Fruit fly (Drosophila melanogaster) whole organism, embryonic: ENCODE measurements around the gene CG42299.

ENCODE experiments used
- Bdp1 ChIP-seq: fragments of 200-800 bp; sonication (Bioruptor generic); optimal IDR thresholded peaks from 3 replicates; lab custom pipeline; 2016; ENCODE audit warnings: missing biosample characterization, missing genetic modification characterization
- CG10979 ChIP-seq: fragments of 200-800 bp; sonication (Bioruptor generic); optimal IDR thresholded peaks from 2 replicates; lab custom pipeline; 2018; ENCODE audit warnings: missing biosample characterization, mild to moderate bottlenecking, missing genetic modification characterization, moderate library complexity
- CG11723 ChIP-seq: fragments of 200-800 bp; sonication (Bioruptor generic); optimal IDR thresholded peaks from 2 replicates; lab custom pipeline; 2017; ENCODE audit warnings: missing biosample characterization, mild to moderate bottlenecking, missing genetic modification characterization
- CG12219 ChIP-seq: fragments of 200-800 bp; sonication (Bioruptor generic); optimal IDR thresholded peaks from 3 replicates; lab custom pipeline; 2018; ENCODE audit warnings: missing biosample characterization, mild to moderate bottlenecking, missing genetic modification characterization
- CG12236 ChIP-seq: fragments of 200-800 bp; sonication (Bioruptor generic); optimal IDR thresholded peaks from 2 replicates; lab custom pipeline; 2016; ENCODE audit warnings: missing biosample characterization, missing genetic modification characterization
- CG12659 ChIP-seq: fragments of 200-800 bp; sonication (Bioruptor generic); optimal IDR thresholded peaks from 3 replicates; lab custom pipeline; 2017; ENCODE audit warnings: mild to moderate bottlenecking, missing biosample characterization, missing genetic modification reagents, missing genetic modification characterization
- CG13775 ChIP-seq: fragments of 200-800 bp; sonication (Bioruptor generic); optimal IDR thresholded peaks from 3 replicates; lab custom pipeline; 2017; ENCODE audit warnings: missing biosample characterization, mild to moderate bottlenecking, missing genetic modification characterization
- CG14667 ChIP-seq: fragments of 200-800 bp; sonication (Bioruptor generic); IDR thresholded peaks from 2 replicates; pipeline ENCODE4 v1.3.6; 2022; ENCODE audit warnings: missing biosample characterization, missing genetic modification characterization
- CG15601 ChIP-seq: fragments of 200-800 bp; sonication (Bioruptor generic); optimal IDR thresholded peaks from 3 replicates; lab custom pipeline; 2019; ENCODE audit warnings: missing biosample characterization, mild to moderate bottlenecking, missing genetic modification characterization, moderate library complexity
- CG1602 ChIP-seq: fragments of 200-800 bp; sonication (Bioruptor generic); optimal IDR thresholded peaks from 3 replicates; lab custom pipeline; 2016; ENCODE audit warnings: missing biosample characterization, missing genetic modification characterization
- CG17568 ChIP-seq: fragments of 200-800 bp; sonication (Bioruptor generic); optimal IDR thresholded peaks from 2 replicates; lab custom pipeline; 2018; ENCODE audit warnings: missing biosample characterization, mild to moderate bottlenecking, missing genetic modification characterization, moderate library complexity
- CG18599 ChIP-seq: fragments of 200-800 bp; sonication (Bioruptor generic); optimal IDR thresholded peaks from 3 replicates; lab custom pipeline; 2017; ENCODE audit warnings: missing biosample characterization, missing genetic modification characterization, mild to moderate bottlenecking, moderate library complexity, missing genetic modification reagents
- CG2116 ChIP-seq: fragments of 200-800 bp; sonication (Bioruptor generic); optimal IDR thresholded peaks from 3 replicates; lab custom pipeline; 2018; ENCODE audit warnings: missing biosample characterization, mild to moderate bottlenecking, missing genetic modification characterization
- CG30020 ChIP-seq: fragments of 200-800 bp; optimal IDR thresholded peaks from 2 replicates; lab custom pipeline; 2019; ENCODE audit warnings: missing biosample characterization, mild to moderate bottlenecking, missing genetic modification characterization, moderate library complexity
- CG31365 ChIP-seq: fragments of 200-800 bp; sonication (Bioruptor generic); optimal IDR thresholded peaks from 2 replicates; lab custom pipeline; 2018; ENCODE audit warnings: missing biosample characterization, mild to moderate bottlenecking, missing genetic modification characterization
- CG3407 ChIP-seq: fragments of 200-800 bp; sonication (Bioruptor generic); optimal IDR thresholded peaks from 2 replicates; lab custom pipeline; 2018; ENCODE audit warnings: missing biosample characterization, mild to moderate bottlenecking, missing genetic modification characterization
- CG4617 ChIP-seq: fragments of 200-800 bp; sonication (Bioruptor generic); optimal IDR thresholded peaks from 3 replicates; lab custom pipeline; 2016; ENCODE audit warnings: missing biosample characterization, missing genetic modification characterization, borderline replicate concordance
- CG5180 ChIP-seq: fragments of 200-800 bp; sonication (Bioruptor generic); optimal IDR thresholded peaks from 3 replicates; lab custom pipeline; 2017; ENCODE audit warnings: missing biosample characterization, missing genetic modification characterization, mild to moderate bottlenecking, moderate library complexity, missing genetic modification reagents
- CG6654 ChIP-seq: fragments of 200-800 bp; sonication (Bioruptor generic); optimal IDR thresholded peaks from 2 replicates; lab custom pipeline; 2017; ENCODE audit warnings: missing biosample characterization, mild to moderate bottlenecking, missing genetic modification characterization
- CG6765 ChIP-seq: fragments of 200-800 bp; sonication (Bioruptor generic); optimal IDR thresholded peaks from 3 replicates; lab custom pipeline; 2017; ENCODE audit warnings: missing biosample characterization, mild to moderate bottlenecking, missing genetic modification characterization
- CG6791 ChIP-seq: fragments of 200-800 bp; sonication (Bioruptor generic); IDR thresholded peaks from 3 replicates; pipeline ENCODE4 v1.3.6; 2022; ENCODE audit warnings: missing biosample characterization, missing genetic modification characterization; ENCODE audit not compliant: partially characterized antibody
- CG8478 ChIP-seq: fragments of >200 bp; optimal IDR thresholded peaks from 2 replicates; lab custom pipeline; 2018
- CG9797 ChIP-seq: fragments of 200-800 bp; sonication (Bioruptor generic); optimal IDR thresholded peaks from 3 replicates; lab custom pipeline; 2018; ENCODE audit warnings: missing biosample characterization, mild to moderate bottlenecking, missing genetic modification characterization
- CrebB ChIP-seq: fragments of 200-800 bp; sonication (Bioruptor generic); optimal IDR thresholded peaks from 3 replicates; lab custom pipeline; 2018; ENCODE audit warnings: missing biosample characterization, mild to moderate bottlenecking, missing genetic modification characterization
- D ChIP-seq, 2 experiments: fragments of 200-800 bp in 1 of 2; fragments of >200 bp in 1 of 2; sonication (Bioruptor generic) in 1 of 2; optimal IDR thresholded peaks; 2 replicates in 1 of 2; 3 replicates in 1 of 2; lab custom pipeline; 2017; ENCODE audit warnings: mild to moderate bottlenecking in 1 of 2, missing biosample characterization in 1 of 2, missing genetic modification characterization in 1 of 2, missing genetic modification reagents in 1 of 2
- Dfd ChIP-seq, 2 experiments: fragments of >200 bp; optimal IDR thresholded peaks; 2 replicates each; lab custom pipeline; 2017; ENCODE audit warnings: missing biosample characterization in 2 of 2, missing genetic modification characterization in 2 of 2
- Eip74EF ChIP-seq, 2 experiments: fragments of 200-800 bp in 1 of 2; fragments of >200 bp in 1 of 2; sonication (Bioruptor generic) in 1 of 2; optimal IDR thresholded peaks; 2 replicates each; lab custom pipeline; 2017 to 2019; ENCODE audit warnings: missing biosample characterization in 2 of 2, missing genetic modification characterization in 2 of 2, mild to moderate bottlenecking in 1 of 2, moderate library complexity in 1 of 2
- Lpt ChIP-seq: fragments of >200 bp; optimal IDR thresholded peaks from 2 replicates; lab custom pipeline; 2018; ENCODE audit warnings: missing biosample characterization, missing genetic modification characterization
- MBD-R2 ChIP-seq: fragments of 200-800 bp; sonication (Bioruptor generic); IDR thresholded peaks from 2 replicates; pipeline ENCODE4 v1.3.6; 2022; ENCODE audit warnings: missing biosample characterization, missing genetic modification characterization
- Poxn ChIP-seq: fragments of 200-800 bp; sonication (Bioruptor generic); IDR thresholded peaks from 2 replicates; pipeline ENCODE4 v1.3.6; 2022; ENCODE audit warnings: missing biosample characterization, missing genetic modification characterization
- TFAM ChIP-seq: fragments of 200-800 bp; sonication (Bioruptor generic); optimal IDR thresholded peaks from 2 replicates; lab custom pipeline; 2017; ENCODE audit warnings: missing biosample characterization, missing genetic modification characterization, inconsistent platforms
- Trl ChIP-seq, 3 experiments: fragments of >200 bp in 2 of 3; fragments of 200-800 bp in 1 of 3; sonication (Bioruptor generic) in 1 of 3; optimal IDR thresholded peaks; 2 replicates in 1 of 3; 3 replicates in 2 of 3; lab custom pipeline; 2016 to 2017; ENCODE audit warnings: missing biosample characterization in 1 of 3, missing genetic modification characterization in 1 of 3
- abd-A ChIP-seq: fragments of 200-800 bp; sonication (Bioruptor generic); optimal IDR thresholded peaks from 3 replicates; lab custom pipeline; 2019; ENCODE audit warnings: missing biosample characterization, mild to moderate bottlenecking, missing genetic modification characterization, moderate library complexity
- dimm ChIP-seq: fragments of 200-800 bp; sonication (Bioruptor generic); IDR thresholded peaks from 2 replicates; pipeline ENCODE4 v1.3.6; 2022; ENCODE audit warnings: missing biosample characterization, missing genetic modification characterization
- emc ChIP-seq: fragments of 200-800 bp; sonication (Bioruptor generic); optimal IDR thresholded peaks from 2 replicates; lab custom pipeline; 2016; ENCODE audit warnings: missing biosample characterization, missing genetic modification characterization
- esg ChIP-seq: fragments of 200-800 bp; sonication (Bioruptor generic); conservative IDR thresholded peaks from 2 replicates; pipeline ENCODE4 v1.3.6; 2022; ENCODE audit warnings: missing biosample characterization, missing genetic modification characterization
- fd64A ChIP-seq: fragments of 200-800 bp; sonication (Bioruptor generic); optimal IDR thresholded peaks from 3 replicates; lab custom pipeline; 2018; ENCODE audit warnings: missing biosample characterization, mild to moderate bottlenecking, missing genetic modification characterization
- gem ChIP-seq: fragments of 200-800 bp; sonication (Bioruptor generic); optimal IDR thresholded peaks from 2 replicates; lab custom pipeline; 2019; ENCODE audit warnings: missing biosample characterization, mild to moderate bottlenecking, missing genetic modification characterization, moderate library complexity
- hbn ChIP-seq: fragments of 200-800 bp; sonication (Bioruptor generic); IDR thresholded peaks from 2 replicates; pipeline ENCODE4 v1.3.6; 2022; ENCODE audit warnings: missing biosample characterization, missing genetic modification characterization; ENCODE audit not compliant: partially characterized antibody
- hth ChIP-seq: fragments of >200 bp; optimal IDR thresholded peaks from 2 replicates; lab custom pipeline; 2017; ENCODE audit warnings: inconsistent platforms
- kay ChIP-seq: fragments of 200-800 bp; sonication (Bioruptor generic); optimal IDR thresholded peaks from 2 replicates; lab custom pipeline; 2016; ENCODE audit warnings: missing biosample characterization, missing genetic modification characterization
- nom ChIP-seq: fragments of 200-800 bp; sonication (Bioruptor generic); optimal IDR thresholded peaks from 2 replicates; lab custom pipeline; 2017; ENCODE audit warnings: missing biosample characterization, missing genetic modification characterization, mild to moderate bottlenecking, moderate library complexity, missing genetic modification reagents
- odd ChIP-seq: fragments of 200-800 bp; sonication (Bioruptor generic); optimal IDR thresholded peaks from 2 replicates; lab custom pipeline; 2017; ENCODE audit warnings: missing biosample characterization, mild to moderate bottlenecking, missing genetic modification characterization
- sisA ChIP-seq: fragments of 200-800 bp; sonication (Bioruptor generic); IDR thresholded peaks from 2 replicates; pipeline ENCODE4 v1.3.6; 2022; ENCODE audit warnings: missing biosample characterization, missing genetic modification characterization
- slou ChIP-seq: fragments of 200-800 bp; sonication (Bioruptor generic); optimal IDR thresholded peaks from 3 replicates; lab custom pipeline; 2016; ENCODE audit warnings: missing biosample characterization, missing genetic modification characterization
- slp2 ChIP-seq: fragments of 200-800 bp; sonication (Bioruptor generic); optimal IDR thresholded peaks from 2 replicates; lab custom pipeline; 2016; ENCODE audit warnings: missing biosample characterization, missing genetic modification characterization
- sob ChIP-seq: fragments of 200-800 bp; sonication (Bioruptor generic); IDR thresholded peaks from 2 replicates; pipeline ENCODE4 v1.3.6; 2022; ENCODE audit warnings: missing biosample characterization, missing genetic modification characterization
- ttk ChIP-seq: fragments of 200-800 bp; sonication (Bioruptor generic); IDR thresholded peaks from 2 replicates; pipeline ENCODE4 v2.1.2; 2022; ENCODE audit warnings: missing biosample characterization, missing genetic modification characterization
- vfl ChIP-seq: fragments of 200-800 bp; sonication (Bioruptor generic); optimal IDR thresholded peaks from 2 replicates; lab custom pipeline; 2016; ENCODE audit warnings: missing biosample characterization, missing genetic modification characterization
- wdn ChIP-seq: fragments of 200-800 bp; sonication (Bioruptor generic); IDR thresholded peaks from 2 replicates; pipeline ENCODE4 v1.3.6; 2022; ENCODE audit warnings: missing biosample characterization, missing genetic modification characterization

The CG42299 gene

dm6 chrX:15622970-15623402 is 47.5 kb upstream of the CG42299 start (continued):
- TF ChIP-seq CG12659, result peak; percentile 67
- peak; percentile 9 for TF ChIP-seq fd64A (GFP tag; lab: Kevin White, UChicago)
- TF ChIP-seq Poxn (GFP tag; lab: Robert Waterston, UW), result peak; percentile 59
- no peak for TF ChIP-seq CG9797 (GFP tag; lab: Kevin White, UChicago)
- TF ChIP-seq hbn (GFP tag; lab: Robert Waterston, UW), result no peak
- no peak for TF ChIP-seq CG8478 (lab: Kevin White, UChicago)
- peak; percentile 39 for TF ChIP-seq Bdp1 (GFP tag; lab: Kevin White, UChicago)
- TF ChIP-seq abd-A (tag; lab: Kevin White, UChicago), result no peak
- peak; percentile 33 for TF ChIP-seq CG15601 (tag; lab: Kevin White, UChicago)
- no peak for TF ChIP-seq Trl (optimal IDR thresholded peaks at IDR 0.05; lab: Kevin White, UChicago)
- TF ChIP-seq Trl (GFP tag; optimal IDR thresholded peaks at IDR 0.05; lab: Kevin White, UChicago), result peak; percentile 90
- peak; percentile 90 for TF ChIP-seq ttk (GFP tag; lab: Robert Waterston, UW)
- peak; percentile 29 for TF ChIP-seq CG6654 (GFP tag; lab: Kevin White, UChicago)
- TF ChIP-seq Eip74EF (GFP tag; optimal IDR thresholded peaks at IDR 0.05; lab: Kevin White, UChicago), result peak in 1 of 2 experiments; percentile 67
- TF ChIP-seq odd (GFP tag; lab: Kevin White, UChicago), result peak; percentile 47
- TF ChIP-seq CG13775 (GFP tag; lab: Kevin White, UChicago), result peak; percentile 48
- no peak for TF ChIP-seq vfl (GFP tag; lab: Kevin White, UChicago)
- TF ChIP-seq CG12219, result peak; percentile 75
- peak; percentile 45 for TF ChIP-seq CG11723 (GFP tag; lab: Kevin White, UChicago)
- TF ChIP-seq CG6791, result no peak
- peak; percentile 58; the same call in 1 of the 2 replicates for TF ChIP-seq dimm
- TF ChIP-seq nom, result peak; percentile 84
- no peak for TF ChIP-seq Dfd (GFP tag; optimal IDR thresholded peaks at IDR 0.05; lab: Kevin White, UChicago)
- peak; percentile 87 for TF ChIP-seq sob (GFP tag; lab: Robert Waterston, UW)
- TF ChIP-seq gem, result peak; percentile 85
- peak; percentile 66 for TF ChIP-seq slp2
- peak; percentile 90 for TF ChIP-seq sisA (GFP tag; lab: Robert Waterston, UW)
- TF ChIP-seq CG12236 (GFP tag; lab: Kevin White, UChicago), result no peak
- TF ChIP-seq hth (lab: Kevin White, UChicago), result no peak
- TF ChIP-seq D (optimal IDR thresholded peaks at IDR 0.05; lab: Kevin White, UChicago), result no peak
- TF ChIP-seq D (GFP tag; optimal IDR thresholded peaks at IDR 0.05; lab: Kevin White, UChicago), result peak; percentile 62
- TF ChIP-seq MBD-R2, result peak; percentile 46
- peak; percentile 54 for TF ChIP-seq CrebB (tag; lab: Kevin White, UChicago)
- TF ChIP-seq CG31365 (tag; lab: Kevin White, UChicago), result peak; percentile 46
- TF ChIP-seq CG14667, result peak; percentile 78
- peak; percentile 21 for TF ChIP-seq CG17568
- peak; percentile 35 for TF ChIP-seq CG5180 (GFP tag; lab: Kevin White, UChicago)
- TF ChIP-seq emc (GFP tag; lab: Kevin White, UChicago), result peak; percentile 56
- peak; percentile 11 for TF ChIP-seq CG30020 (tag; lab: Kevin White, UChicago)
- no peak for TF ChIP-seq TFAM (GFP tag; lab: Kevin White, UChicago)
- peak; percentile 81 for TF ChIP-seq CG18599 (GFP tag; lab: Kevin White, UChicago)
- peak; percentile 42 for TF ChIP-seq CG3407 (GFP tag; lab: Kevin White, UChicago)
- peak; percentile 50 for TF ChIP-seq kay (GFP tag; lab: Kevin White, UChicago)
- TF ChIP-seq CG6765, result no peak
- TF ChIP-seq CG4617 (GFP tag; lab: Kevin White, UChicago), result peak; percentile 13
- peak; percentile 82 for TF ChIP-seq esg (GFP tag; lab: Robert Waterston, UW)
- peak; percentile 68 for TF ChIP-seq wdn
- no peak for TF ChIP-seq CG2116 (GFP tag; lab: Kevin White, UChicago)
- TF ChIP-seq Lpt, result no peak
- peak; percentile 53 for TF ChIP-seq CG1602 (GFP tag; lab: Kevin White, UChicago)
- TF ChIP-seq slou (GFP tag; lab: Kevin White, UChicago), result peak; percentile 55
- TF ChIP-seq CG10979, result peak; percentile 70
